Worm (Caenorhabditis elegans) whole organism, L3 larva: ENCODE results near the gene F47B8.18.

Experiments
- aly-2 ChIP-seq: fragments of 150-350 bp; optimal IDR thresholded peaks from 2 replicates; lab custom pipeline; 2014; ENCODE audit warnings: missing biosample characterization, missing genetic modification characterization
- ama-1 ChIP-seq: fragments of 150-350 bp; optimal IDR thresholded peaks from 2 replicates; lab custom pipeline; 2018
- elt-3 ChIP-seq, 3 experiments: fragments of 150-350 bp in 1 of 3; sonication (generic microtip) in 2 of 3; optimal IDR thresholded peaks; 2 replicates in 2 of 3; 4 replicates in 1 of 3; lab custom pipeline; 2014 to 2017; ENCODE audit warnings: missing biosample characterization in 3 of 3, missing genetic modification characterization in 3 of 3
- eor-1 ChIP-seq, 2 experiments: fragments of 150-350 bp; optimal IDR thresholded peaks; 2 replicates each; lab custom pipeline; 2014 to 2018; ENCODE audit warnings: missing biosample characterization in 2 of 2, missing genetic modification characterization in 2 of 2
- fos-1 ChIP-seq: fragments of 150-350 bp; optimal IDR thresholded peaks from 2 replicates; lab custom pipeline; 2014; ENCODE audit warnings: missing biosample characterization, missing genetic modification characterization
- lin-39 ChIP-seq: fragments of 150-350 bp; optimal IDR thresholded peaks from 2 replicates; lab custom pipeline; 2018; ENCODE audit warnings: missing biosample characterization, missing genetic modification reagents, missing genetic modification characterization
- mdl-1 ChIP-seq: fragments of 150-350 bp; optimal IDR thresholded peaks from 2 replicates; lab custom pipeline; 2014; ENCODE audit warnings: missing biosample characterization, missing genetic modification characterization
- nhr-11 ChIP-seq: fragments of 150-350 bp; optimal IDR thresholded peaks from 2 replicates; lab custom pipeline; 2014; ENCODE audit warnings: missing biosample characterization, missing genetic modification characterization
- nhr-12 ChIP-seq: fragments of 150-350 bp; optimal IDR thresholded peaks from 2 replicates; lab custom pipeline; 2014; ENCODE audit warnings: missing biosample characterization, missing genetic modification characterization
- nhr-25 ChIP-seq: sonication (generic microtip); optimal IDR thresholded peaks from 2 replicates; lab custom pipeline; 2017; ENCODE audit warnings: missing biosample characterization, missing genetic modification characterization
- nhr-76 ChIP-seq: fragments of 150-350 bp; sonication (generic microtip); optimal IDR thresholded peaks from 5 replicates; lab custom pipeline; 2014; ENCODE audit warnings: missing biosample characterization, missing genetic modification characterization
- nhr-77 ChIP-seq: fragments of 150-350 bp; optimal IDR thresholded peaks from 2 replicates; lab custom pipeline; 2014; ENCODE audit warnings: missing biosample characterization, missing genetic modification characterization
- snpc-4 ChIP-seq: fragments of 150-350 bp; optimal IDR thresholded peaks from 2 replicates; lab custom pipeline; 2014; ENCODE audit warnings: missing biosample characterization, missing genetic modification characterization
- ztf-11 ChIP-seq: fragments of 150-350 bp; optimal IDR thresholded peaks from 2 replicates; lab custom pipeline; 2014; ENCODE audit warnings: missing biosample characterization, missing genetic modification characterization

DNA sequence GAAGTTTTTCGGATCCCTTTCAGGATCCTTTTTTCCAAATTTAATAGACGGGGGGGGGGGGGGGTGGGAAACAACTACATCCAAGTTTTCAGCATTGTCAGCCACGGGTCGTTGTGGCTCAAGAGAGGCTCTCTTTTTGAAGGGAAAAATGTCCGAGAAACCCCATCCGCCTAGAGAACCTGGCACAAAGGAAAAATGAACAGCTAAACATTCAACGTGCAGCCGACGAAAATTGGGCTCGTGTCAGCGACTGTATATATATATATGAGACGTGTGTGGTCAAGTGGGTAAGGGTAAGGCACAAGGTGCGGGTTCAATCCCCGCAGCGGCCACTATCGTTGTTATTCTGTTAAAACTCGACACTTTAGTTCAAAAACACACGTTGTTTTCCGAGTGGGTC is 33.3 kb upstream of the F47B8.18 start, which contains the start of gene Y49A3A.4:
- TF ChIP-seq fos-1 (no peak), nhr-77 (no peak), elt-3 (tag; optimal IDR thresholded peaks at IDR 0.05; lab: Kevin White, UChicago) (no peak), mdl-1 (tag; lab: Kevin White, UChicago) (no peak), nhr-76 (no peak), aly-2 (tag; lab: Kevin White, UChicago) (no peak), snpc-4 (peak; percentile 77), nhr-25 (tag; lab: Kevin White, UChicago) (no peak), ama-1 (lab: Kevin White, UChicago) (no peak), ztf-11 (tag; lab: Kevin White, UChicago) (no peak), lin-39 (tag; lab: Kevin White, UChicago) (no peak), nhr-12 (no peak), eor-1 (tag; optimal IDR thresholded peaks at IDR 0.05; lab: Kevin White, UChicago) (no peak), nhr-11 (tag; lab: Kevin White, UChicago) (no peak)
